Fruit fly (Drosophila melanogaster): Measurements from ENCODE around the gene atilla.

- TF ChIP-seq Sin3A (optimal IDR thresholded peaks at IDR 0.05), result no peak
- no peak for TF ChIP-seq h (optimal IDR thresholded peaks at IDR 0.05)
- TF ChIP-seq Myc (optimal IDR thresholded peaks at IDR 0.05), result no peak
- TF ChIP-seq insv (optimal IDR thresholded peaks at IDR 0.05), result no peak
Observed at dm6 chr2L:12161467-12161866, 16.2 kb downstream of the atilla start, which contains the start of gene CG31861.

All from Kc167 (cell line).